Worm (Caenorhabditis elegans): ENCODE measurements around the gene cnt-2.

cnt-2 gene

DNA sequence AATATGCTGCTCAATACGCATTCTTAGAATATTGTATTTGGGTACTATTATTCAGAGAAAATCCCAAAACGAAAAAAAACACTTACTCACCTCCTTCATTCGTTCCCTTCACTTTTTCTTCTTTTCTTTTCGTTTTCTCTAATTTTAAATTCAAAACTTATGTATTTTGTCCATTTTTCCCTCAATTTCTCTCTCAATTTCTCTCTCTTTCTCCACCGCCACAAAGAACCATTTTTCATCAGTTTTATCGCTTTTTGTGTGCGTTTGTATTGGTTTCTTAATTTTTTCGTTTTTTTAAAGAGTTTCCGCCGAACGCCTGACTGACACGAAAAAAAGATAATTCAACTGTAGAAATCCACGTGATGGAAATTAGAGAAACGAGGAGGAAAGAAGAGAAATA lies at the start of gene cnt-2:
Gene cnt-2, plus strand, starts transcription at position 301 of the 400 bp plus-strand sequence.
- TF ChIP-seq nhr-23 (tag; optimal IDR thresholded peaks at IDR 0.05) (no peak), F13H6.1 (tag; optimal IDR thresholded peaks at IDR 0.05) (no peak), mab-5 (tag; optimal IDR thresholded peaks at IDR 0.05) (no peak), nhr-6 (tag; optimal IDR thresholded peaks at IDR 0.05) (no peak), ztf-11 (tag; optimal IDR thresholded peaks at IDR 0.05) (no peak), ama-1 (optimal IDR thresholded peaks at IDR 0.05) (no peak), mdl-1 (tag; optimal IDR thresholded peaks at IDR 0.05) (no peak), peb-1 (tag; optimal IDR thresholded peaks at IDR 0.05) (no peak), crh-2 (tag; optimal IDR thresholded peaks at IDR 0.05) (no peak), snpc-4 (tag; optimal IDR thresholded peaks at IDR 0.05) (no peak), ZK546.5 (tag; optimal IDR thresholded peaks at IDR 0.05) (no peak), nhr-12 (tag; optimal IDR thresholded peaks at IDR 0.05) (no peak), nhr-10 (tag; optimal IDR thresholded peaks at IDR 0.05) (no peak), sma-3 (GFP tag; optimal IDR thresholded peaks at IDR 0.05) (no peak), ceh-82 (tag; optimal IDR thresholded peaks at IDR 0.05) (no peak), R02D3.7 (tag; optimal IDR thresholded peaks at IDR 0.05) (no peak), unc-62 (GFP tag; optimal IDR thresholded peaks at IDR 0.05) (no peak), gmeb-1 (tag; optimal IDR thresholded peaks at IDR 0.05) (no peak), nhr-25 (tag; optimal IDR thresholded peaks at IDR 0.05) (no peak)

DNA sequence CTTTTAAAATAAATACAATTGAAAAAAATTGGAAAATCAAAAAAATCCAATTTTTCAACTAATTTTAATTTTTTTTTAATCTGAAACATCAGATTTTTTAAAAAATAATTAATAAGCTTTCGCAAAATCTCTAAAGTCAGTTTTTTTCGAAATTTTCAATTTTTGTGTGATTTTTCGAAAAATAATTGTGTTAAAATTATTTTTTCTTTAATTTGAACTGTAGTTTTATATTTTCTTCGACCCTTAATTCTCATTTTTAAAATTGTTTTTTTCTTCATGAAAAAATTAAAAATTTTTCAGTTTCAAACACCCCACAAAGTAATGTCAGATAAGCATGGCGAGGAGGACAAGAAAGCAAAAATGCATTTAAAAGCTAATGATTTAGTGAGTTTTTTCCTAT lies 49.8 kb upstream of the cnt-2 start, which contains the start of gene rabx-5:
Gene rabx-5, plus strand, starts transcription at position 301 of the 400 bp plus-strand sequence.
- no peak for TF ChIP-seq sma-3 (GFP tag; optimal IDR thresholded peaks at IDR 0.05)
- no peak for TF ChIP-seq snpc-4 (tag; optimal IDR thresholded peaks at IDR 0.05)
- TF ChIP-seq ceh-82 (tag; optimal IDR thresholded peaks at IDR 0.05): no peak
- no peak for TF ChIP-seq elt-1 (tag; optimal IDR thresholded peaks at IDR 0.05)
- no peak for TF ChIP-seq gmeb-1 (tag; optimal IDR thresholded peaks at IDR 0.05)
- TF ChIP-seq unc-55 (GFP tag; optimal IDR thresholded peaks at IDR 0.05): no peak
- TF ChIP-seq mdl-1 (tag; optimal IDR thresholded peaks at IDR 0.05): no peak
- no peak for TF ChIP-seq ztf-1 (GFP tag; conservative IDR thresholded peaks at IDR 0.05)
- no peak for TF ChIP-seq nhr-129 (tag; optimal IDR thresholded peaks at IDR 0.05)
- no peak for TF ChIP-seq nhr-6 (tag; optimal IDR thresholded peaks at IDR 0.05)
- no peak for TF ChIP-seq nhr-77 (tag; optimal IDR thresholded peaks at IDR 0.05)
- no peak for TF ChIP-seq ztf-11 (tag; optimal IDR thresholded peaks at IDR 0.05)

DNA sequence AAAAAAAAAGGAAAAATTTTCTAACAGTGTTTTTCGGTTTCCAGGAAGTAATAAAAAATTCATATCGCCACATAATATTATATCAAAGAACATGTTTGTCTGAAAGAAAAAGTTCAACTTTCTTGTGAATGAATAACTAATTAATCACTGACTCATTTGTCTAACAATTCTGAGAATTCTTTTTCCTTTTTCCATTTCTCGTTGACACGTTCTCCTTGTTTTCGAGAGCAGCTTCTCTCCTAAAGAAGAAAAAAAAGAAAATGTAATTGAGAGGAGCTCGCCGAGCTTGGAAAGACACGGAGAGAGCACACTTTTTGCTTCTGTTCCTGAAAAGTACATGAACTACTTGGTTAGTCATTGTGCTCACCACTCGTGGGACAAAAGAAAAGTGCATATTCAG lies 46.7 kb upstream of the cnt-2 start:
- TF ChIP-seq nhr-25 (tag; optimal IDR thresholded peaks at IDR 0.05) (no peak), egl-27 (tag; optimal IDR thresholded peaks at IDR 0.05) (no peak), nhr-237 (tag; optimal IDR thresholded peaks at IDR 0.05) (no peak), aly-2 (tag; optimal IDR thresholded peaks at IDR 0.05) (no peak), ztf-4 (tag; optimal IDR thresholded peaks at IDR 0.05) (no peak), elt-1 (tag; optimal IDR thresholded peaks at IDR 0.05) (no peak), ztf-11 (tag; optimal IDR thresholded peaks at IDR 0.05) (no peak), F13H6.1 (tag; optimal IDR thresholded peaks at IDR 0.05) (no peak), crh-2 (tag; optimal IDR thresholded peaks at IDR 0.05) (peak; percentile 29), C34F6.9 (tag; optimal IDR thresholded peaks at IDR 0.05) (peak; percentile 75), sem-4 (tag; optimal IDR thresholded peaks at IDR 0.05) (no peak), Y55F3AM.14 (GFP tag; optimal IDR thresholded peaks at IDR 0.05) (no peak), nhr-10 (tag; optimal IDR thresholded peaks at IDR 0.05) (no peak), sma-9 (GFP tag; optimal IDR thresholded peaks at IDR 0.05) (no peak), sma-9 (tag; optimal IDR thresholded peaks at IDR 0.05) (no peak), fos-1 (tag; optimal IDR thresholded peaks at IDR 0.05) (no peak), mab-5 (tag; optimal IDR thresholded peaks at IDR 0.05) (no peak), nhr-11 (tag; optimal IDR thresholded peaks at IDR 0.05) (no peak), nhr-12 (tag; optimal IDR thresholded peaks at IDR 0.05) (no peak), nhr-23 (tag; optimal IDR thresholded peaks at IDR 0.05) (no peak), sma-3 (GFP tag; optimal IDR thresholded peaks at IDR 0.05) (no peak), nhr-21 (tag; optimal IDR thresholded peaks at IDR 0.05) (no peak), unc-39 (tag; optimal IDR thresholded peaks at IDR 0.05) (no peak), lin-13 (GFP tag; optimal IDR thresholded peaks at IDR 0.05) (peak; percentile 7), skn-1 (tag; optimal IDR thresholded peaks at IDR 0.05) (no peak), lsy-2 (tag; optimal IDR thresholded peaks at IDR 0.05) (peak in 1 of 2 experiments; percentile 24), elt-3 (tag; optimal IDR thresholded peaks at IDR 0.05) (no peak), gmeb-1 (tag; optimal IDR thresholded peaks at IDR 0.05) (no peak), nhr-129 (tag; optimal IDR thresholded peaks at IDR 0.05) (no peak), unc-55 (GFP tag; optimal IDR thresholded peaks at IDR 0.05) (peak; percentile 62), ztf-1 (GFP tag; conservative IDR thresholded peaks at IDR 0.05) (no peak), ceh-16 (tag; optimal IDR thresholded peaks at IDR 0.05) (no peak), ceh-82 (tag; optimal IDR thresholded peaks at IDR 0.05) (no peak), mbf-1 (tag; optimal IDR thresholded peaks at IDR 0.05) (no peak)

Data from whole organism, L2 larva.